Fruit fly (Drosophila melanogaster) whole organism, embryonic: ENCODE data around the gene Dhc36C.

Experiments used
- CG34422 ChIP-seq: fragments of 200-800 bp; sonication (Bioruptor generic); IDR thresholded peaks from 3 replicates; pipeline ENCODE4 v1.3.6; 2022; ENCODE audit warnings: missing biosample characterization, missing genetic modification characterization
- Chrac-16 ChIP-seq: fragments of 200-800 bp; sonication (Bioruptor generic); optimal IDR thresholded peaks from 3 replicates; lab custom pipeline; 2016; ENCODE audit warnings: missing biosample characterization, missing genetic modification characterization
- HmgD ChIP-seq: fragments of 200-800 bp; sonication (Bioruptor generic); optimal IDR thresholded peaks from 3 replicates; lab custom pipeline; 2016; ENCODE audit warnings: missing biosample characterization, missing genetic modification characterization
- aop ChIP-seq: fragments of 200-800 bp; sonication (Bioruptor generic); IDR thresholded peaks from 2 replicates; pipeline ENCODE4 v1.3.6; 2022; ENCODE audit warnings: missing biosample characterization, missing genetic modification characterization
- lov ChIP-seq, 2 experiments: fragments of 200-800 bp in 1 of 2; fragments of >200 bp in 1 of 2; sonication (Bioruptor generic) in 1 of 2; IDR thresholded peaks in 1 of 2; optimal IDR thresholded peaks in 1 of 2; 2 replicates in 1 of 2; 3 replicates in 1 of 2; pipeline versions ENCODE4 v1.3.6 to Lab custom; 2017 to 2022; ENCODE audit warnings: missing biosample characterization in 1 of 2, missing genetic modification characterization in 1 of 2
- phol ChIP-seq: fragments of 200-800 bp; sonication (Bioruptor generic); optimal IDR thresholded peaks from 3 replicates; lab custom pipeline; 2018; ENCODE audit warnings: missing biosample characterization, mild to moderate bottlenecking, missing genetic modification characterization, moderate library complexity
- seq ChIP-seq: fragments of 200-800 bp; sonication (Bioruptor generic); IDR thresholded peaks from 2 replicates; pipeline ENCODE4 v1.3.6; 2022; ENCODE audit warnings: missing biosample characterization, missing genetic modification characterization
- stc ChIP-seq: fragments of 200-800 bp; sonication (Bioruptor generic); IDR thresholded peaks from 2 replicates; pipeline ENCODE4 v1.3.6; 2022; ENCODE audit warnings: missing biosample characterization, missing genetic modification characterization
- zen2 ChIP-seq: fragments of 200-800 bp; sonication (Bioruptor generic); IDR thresholded peaks from 3 replicates; pipeline ENCODE4 v1.3.6; 2022; ENCODE audit warnings: missing biosample characterization, missing genetic modification characterization; ENCODE audit not compliant: partially characterized antibody

The Dhc36C gene

dm6 chr2L:17574337-17574912 lies 73.2 kb downstream of the Dhc36C start (continued):
- TF ChIP-seq zen2 (GFP tag; lab: Robert Waterston, UW) (no peak), lov (optimal IDR thresholded peaks at IDR 0.05; lab: Kevin White, UChicago) (no peak), lov (GFP tag; IDR thresholded peaks at IDR 0.05; lab: Robert Waterston, UW) (no peak), Chrac-16 (GFP tag; lab: Kevin White, UChicago) (no peak), aop (GFP tag; lab: Robert Waterston, UW) (no peak), CG34422 (GFP tag; lab: Robert Waterston, UW) (no peak), phol (tag; lab: Kevin White, UChicago) (peak; percentile 37), seq (GFP tag; lab: Robert Waterston, UW) (no peak), stc (GFP tag; lab: Robert Waterston, UW) (no peak), HmgD (GFP tag; lab: Kevin White, UChicago) (no peak)
